Worm (Caenorhabditis elegans) whole organism, L3 larva: Measurements from ENCODE around the gene his-62.
A peak's percentile ranks its signal among the peaks of the same experiment; 100 is the strongest.

Experiments
- R02D3.7 ChIP-seq: fragments of 150-350 bp; optimal IDR thresholded peaks from 2 replicates; lab custom pipeline; 2014; ENCODE audit warnings: missing biosample characterization, missing genetic modification characterization
- ZK546.5 ChIP-seq: sonication (generic microtip); optimal IDR thresholded peaks from 2 replicates; lab custom pipeline; 2017; ENCODE audit warnings: missing biosample characterization, missing genetic modification characterization
- aly-2 ChIP-seq: fragments of 150-350 bp; optimal IDR thresholded peaks from 2 replicates; lab custom pipeline; 2014; ENCODE audit warnings: missing biosample characterization, missing genetic modification characterization
- ama-1 ChIP-seq: fragments of 150-350 bp; optimal IDR thresholded peaks from 2 replicates; lab custom pipeline; 2018
- ceh-16 ChIP-seq: sonication (generic microtip); optimal IDR thresholded peaks from 2 replicates; lab custom pipeline; 2017; ENCODE audit warnings: missing biosample characterization, missing genetic modification characterization
- ceh-28 ChIP-seq: fragments of 150-350 bp; optimal IDR thresholded peaks from 2 replicates; lab custom pipeline; 2014; ENCODE audit warnings: missing biosample characterization, missing genetic modification reagents, missing genetic modification characterization
- ceh-9 ChIP-seq: sonication (generic microtip); optimal IDR thresholded peaks from 2 replicates; lab custom pipeline; 2018; ENCODE audit warnings: missing biosample characterization, missing genetic modification characterization
- daf-12 ChIP-seq: fragments of 150-350 bp; optimal IDR thresholded peaks from 2 replicates; lab custom pipeline; 2014; ENCODE audit warnings: missing biosample characterization, missing genetic modification reagents, missing genetic modification characterization
- egl-27 ChIP-seq: sonication (generic microtip); optimal IDR thresholded peaks from 4 replicates; lab custom pipeline; 2017; ENCODE audit warnings: missing biosample characterization, missing genetic modification reagents, missing genetic modification characterization
- egl-5 ChIP-seq: fragments of 150-350 bp; optimal IDR thresholded peaks from 2 replicates; lab custom pipeline; 2017; ENCODE audit warnings: missing biosample characterization, missing genetic modification reagents, missing genetic modification characterization, inconsistent platforms
- elt-2 ChIP-seq: sonication (generic microtip); optimal IDR thresholded peaks from 2 replicates; lab custom pipeline; 2016; ENCODE audit warnings: missing genetic modification reagents, mild to moderate bottlenecking, missing genetic modification characterization, missing compliant biosample characterization
- elt-3 ChIP-seq, 3 experiments: fragments of 150-350 bp in 1 of 3; sonication (generic microtip) in 2 of 3; optimal IDR thresholded peaks; 2 replicates in 2 of 3; 4 replicates in 1 of 3; lab custom pipeline; 2014 to 2017; ENCODE audit warnings: missing biosample characterization in 3 of 3, missing genetic modification characterization in 3 of 3
- fkh-10 ChIP-seq: sonication (generic microtip); optimal IDR thresholded peaks from 2 replicates; lab custom pipeline; 2017; ENCODE audit warnings: missing biosample characterization, missing genetic modification reagents, missing genetic modification characterization
- fkh-2 ChIP-seq: fragments of 150-350 bp; optimal IDR thresholded peaks from 2 replicates; lab custom pipeline; 2014; ENCODE audit warnings: missing biosample characterization, missing genetic modification reagents, missing genetic modification characterization
- hmg-11 ChIP-seq: sonication (generic microtip); optimal IDR thresholded peaks from 2 replicates; lab custom pipeline; 2016; ENCODE audit warnings: missing genetic modification characterization, missing compliant biosample characterization
- jun-1 ChIP-seq: fragments of 150-350 bp; optimal IDR thresholded peaks from 2 replicates; lab custom pipeline; 2014; ENCODE audit warnings: missing biosample characterization, missing genetic modification reagents, missing genetic modification characterization
- lin-15B ChIP-seq: fragments of 150-350 bp; optimal IDR thresholded peaks from 2 replicates; lab custom pipeline; 2014; ENCODE audit warnings: missing biosample characterization, missing genetic modification characterization
- lin-39 ChIP-seq: fragments of 150-350 bp; optimal IDR thresholded peaks from 2 replicates; lab custom pipeline; 2018; ENCODE audit warnings: missing biosample characterization, missing genetic modification reagents, missing genetic modification characterization
- lsy-12 ChIP-seq: sonication (generic microtip); optimal IDR thresholded peaks from 2 replicates; lab custom pipeline; 2016; ENCODE audit warnings: mild to moderate bottlenecking, missing genetic modification characterization, missing compliant biosample characterization
- mdl-1 ChIP-seq: fragments of 150-350 bp; optimal IDR thresholded peaks from 2 replicates; lab custom pipeline; 2014; ENCODE audit warnings: missing biosample characterization, missing genetic modification characterization
- nfya-1 ChIP-seq: sonication (generic microtip); optimal IDR thresholded peaks from 2 replicates; lab custom pipeline; 2017; ENCODE audit warnings: missing genetic modification characterization, mild to moderate bottlenecking, missing compliant biosample characterization, antibody characterized with exemption, moderate library complexity; ENCODE audit not compliant: insufficient read depth
- nhr-23 ChIP-seq: fragments of 150-350 bp; optimal IDR thresholded peaks from 2 replicates; lab custom pipeline; 2014; ENCODE audit warnings: missing biosample characterization, missing genetic modification reagents, missing genetic modification characterization
- nhr-237 ChIP-seq: fragments of 150-350 bp; optimal IDR thresholded peaks from 2 replicates; lab custom pipeline; 2014; ENCODE audit warnings: missing biosample characterization, missing genetic modification characterization
- nhr-25 ChIP-seq: sonication (generic microtip); optimal IDR thresholded peaks from 2 replicates; lab custom pipeline; 2017; ENCODE audit warnings: missing biosample characterization, missing genetic modification characterization
- nhr-28 ChIP-seq: fragments of 150-350 bp; optimal IDR thresholded peaks from 2 replicates; lab custom pipeline; 2014; ENCODE audit warnings: missing biosample characterization, missing genetic modification characterization
- nhr-67 ChIP-seq: fragments of 150-350 bp; optimal IDR thresholded peaks from 2 replicates; lab custom pipeline; 2014; ENCODE audit warnings: missing biosample characterization, missing genetic modification characterization
- nhr-77 ChIP-seq: fragments of 150-350 bp; optimal IDR thresholded peaks from 2 replicates; lab custom pipeline; 2014; ENCODE audit warnings: missing biosample characterization, missing genetic modification characterization
- pha-4 ChIP-seq: fragments of 150-350 bp; optimal IDR thresholded peaks from 2 replicates; lab custom pipeline; 2014; ENCODE audit warnings: missing biosample characterization, missing genetic modification reagents, missing genetic modification characterization
- sea-2 ChIP-seq: fragments of 150-350 bp; sonication (generic microtip); optimal IDR thresholded peaks from 4 replicates; lab custom pipeline; 2014; ENCODE audit warnings: missing biosample characterization, missing genetic modification reagents, missing genetic modification characterization
- skn-1 ChIP-seq: fragments of 150-350 bp; optimal IDR thresholded peaks from 2 replicates; lab custom pipeline; 2014; ENCODE audit warnings: missing biosample characterization, missing genetic modification characterization
- snpc-4 ChIP-seq: fragments of 150-350 bp; optimal IDR thresholded peaks from 2 replicates; lab custom pipeline; 2014; ENCODE audit warnings: missing biosample characterization, missing genetic modification characterization
- tbx-2 ChIP-seq: sonication (generic microtip); optimal IDR thresholded peaks from 2 replicates; lab custom pipeline; 2016; ENCODE audit warnings: mild to moderate bottlenecking, missing genetic modification characterization, missing compliant biosample characterization
- unc-39 ChIP-seq: sonication (generic microtip); optimal IDR thresholded peaks from 4 replicates; lab custom pipeline; 2017; ENCODE audit warnings: missing biosample characterization, missing genetic modification characterization
- unc-62 ChIP-seq: fragments of 150-350 bp; sonication (generic microtip); optimal IDR thresholded peaks from 4 replicates; lab custom pipeline; 2014; ENCODE audit warnings: missing biosample characterization, missing genetic modification reagents, missing genetic modification characterization
- zag-1 ChIP-seq: fragments of 150-350 bp; optimal IDR thresholded peaks from 2 replicates; lab custom pipeline; 2014; ENCODE audit warnings: missing biosample characterization, missing genetic modification characterization
- ztf-4 ChIP-seq: fragments of 150-350 bp; optimal IDR thresholded peaks from 2 replicates; lab custom pipeline; 2014; ENCODE audit warnings: missing biosample characterization, missing genetic modification characterization

Gene his-62

ce11 chrIV:7508850-7509249 is 22.5 kb downstream of the his-62 start:
- TF ChIP-seq nhr-25 (tag; lab: Kevin White, UChicago) (no peak), pha-4 (tag; lab: Kevin White, UChicago) (peak; percentile 61)
- TF ChIP-seq, all 47 proteins: peak for 1

DNA sequence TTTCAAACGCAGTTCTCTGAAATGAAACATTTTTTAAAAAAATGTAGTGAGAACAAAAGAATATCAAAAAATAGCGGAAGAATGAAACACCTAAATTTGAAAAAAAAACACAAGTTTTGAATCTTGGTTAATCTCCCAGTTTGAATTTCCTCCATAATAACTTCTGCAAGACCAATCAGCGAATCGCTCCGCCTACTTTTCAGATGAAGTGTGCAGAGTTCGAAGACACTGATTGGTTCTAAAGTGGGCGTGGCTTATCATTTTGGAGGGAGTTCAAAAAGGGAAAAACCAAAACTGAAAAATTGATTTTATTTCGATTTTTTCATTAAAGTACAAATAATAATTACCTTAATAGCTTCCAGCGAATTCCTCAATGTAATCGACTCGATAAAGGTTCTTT is 24.5 kb downstream of the his-62 start:
- TF ChIP-seq lin-15B (tag; lab: Kevin White, UChicago): peak; percentile 18
- TF ChIP-seq nfya-1: peak; percentile 96
- no peak for TF ChIP-seq lin-39

DNA sequence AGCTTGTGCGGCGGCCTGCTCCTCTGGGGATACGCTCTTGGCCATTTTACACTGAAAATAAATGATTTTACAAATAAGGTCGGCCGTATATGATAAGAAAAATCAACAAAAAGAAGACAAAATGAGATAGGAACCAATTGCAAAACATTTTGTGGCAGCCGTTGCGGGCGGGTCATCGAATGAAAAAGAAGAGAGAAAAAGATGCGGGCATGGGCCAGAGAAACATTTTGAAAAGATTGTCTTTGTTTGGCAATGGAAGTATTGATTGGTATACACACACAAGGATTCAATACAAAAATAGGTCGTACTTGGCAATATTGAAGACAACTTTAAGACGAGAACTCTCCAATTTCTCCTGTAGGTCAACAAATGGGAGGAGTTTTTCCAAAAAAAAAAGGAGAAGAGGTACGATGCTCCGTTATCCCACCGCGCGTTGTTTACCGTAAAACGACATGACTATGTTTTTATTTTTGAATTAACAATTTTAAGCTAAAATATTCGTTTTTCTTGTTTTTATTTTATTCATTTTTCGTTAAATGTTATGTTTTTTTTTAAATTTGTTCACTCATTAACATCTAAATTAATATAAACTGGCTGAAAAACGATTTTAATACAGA is 26.4 kb downstream of the his-62 start, which contains the start of the genes plc-4 and R05G6.4:
plc-4 (minus strand) TSS at position 51 of the 617 bp plus-strand sequence.
R05G6.4 (plus strand) TSS at position 617 of the 617 bp plus-strand sequence.
- TF ChIP-seq ama-1 (lab: Kevin White, UChicago): no peak
- no peak for TF ChIP-seq ZK546.5 (tag; lab: Kevin White, UChicago)
- TF ChIP-seq hmg-11 (tag; lab: Kevin White, UChicago): peak; percentile 10
- no peak for TF ChIP-seq fkh-10 (GFP tag; lab: Kevin White, UChicago)
- no peak for TF ChIP-seq nhr-28 (tag; lab: Kevin White, UChicago)
- TF ChIP-seq nhr-25 (tag; lab: Kevin White, UChicago): no peak
- TF ChIP-seq nhr-23 (tag; lab: Kevin White, UChicago): peak; percentile 44
- TF ChIP-seq unc-39: no peak
- TF ChIP-seq snpc-4 (tag; lab: Kevin White, UChicago): peak; percentile 26
- TF ChIP-seq daf-12 (tag; lab: Kevin White, UChicago): no peak
- TF ChIP-seq egl-5: no peak
- no peak for TF ChIP-seq elt-2 (tag; lab: Kevin White, UChicago)
- no peak for TF ChIP-seq ceh-16 (tag; lab: Kevin White, UChicago)
- TF ChIP-seq nhr-67 (tag; lab: Kevin White, UChicago): no peak
- no peak for TF ChIP-seq fkh-2 (tag; lab: Kevin White, UChicago)
- no peak for TF ChIP-seq egl-27
- no peak for TF ChIP-seq ztf-4
- no peak for TF ChIP-seq lsy-12 (tag; lab: Kevin White, UChicago)
- TF ChIP-seq skn-1 (tag; lab: Kevin White, UChicago): no peak
- TF ChIP-seq mdl-1 (tag; lab: Kevin White, UChicago): no peak
- no peak for TF ChIP-seq elt-3 (tag; optimal IDR thresholded peaks at IDR 0.05; lab: Kevin White, UChicago)
- TF ChIP-seq nfya-1: peak; percentile 71
- no peak for TF ChIP-seq jun-1 (tag; lab: Kevin White, UChicago)
- TF ChIP-seq sea-2: no peak
- TF ChIP-seq ceh-28: peak; percentile 41
- no peak for TF ChIP-seq tbx-2 (tag; lab: Kevin White, UChicago)
- peak; percentile 54 for TF ChIP-seq lin-15B (tag; lab: Kevin White, UChicago)
- TF ChIP-seq ceh-9: no peak
- TF ChIP-seq nhr-237 (tag; lab: Kevin White, UChicago): no peak
- TF ChIP-seq R02D3.7: peak; percentile 88
- peak; percentile 79 for TF ChIP-seq pha-4 (tag; lab: Kevin White, UChicago)
- TF ChIP-seq aly-2 (tag; lab: Kevin White, UChicago): no peak
- no peak for TF ChIP-seq zag-1 (tag; lab: Kevin White, UChicago)
- TF ChIP-seq nhr-77: no peak
- TF ChIP-seq lin-39: peak; percentile 6
- TF ChIP-seq, all 47 proteins: peak for 9

ce11 chrIV:7516167-7516566 is 29.8 kb downstream of the his-62 start, which contains the start of the genes R05G6.9 and R05G6.3:
R05G6.9 (minus strand) TSS chrIV:7516267.
R05G6.3 (plus strand) TSS chrIV:7516552.
- TF ChIP-seq jun-1 (tag; lab: Kevin White, UChicago) (no peak), ceh-28 (no peak), lin-15B (tag; lab: Kevin White, UChicago) (no peak), zag-1 (tag; lab: Kevin White, UChicago) (no peak), ZK546.5 (tag; lab: Kevin White, UChicago) (no peak), unc-62 (GFP tag; lab: Kevin White, UChicago) (no peak), nhr-67 (tag; lab: Kevin White, UChicago) (no peak), ceh-16 (tag; lab: Kevin White, UChicago) (no peak), ceh-9 (no peak), nhr-23 (tag; lab: Kevin White, UChicago) (no peak), skn-1 (tag; lab: Kevin White, UChicago) (no peak), lin-39 (no peak)
